Fruit fly (Drosophila melanogaster) whole organism, embryonic: ENCODE measurements around the gene CG13001.

Source experiments
- Adf1 ChIP-seq: fragments of 200-800 bp; sonication (Bioruptor generic); IDR thresholded peaks from 2 replicates; pipeline ENCODE4 v1.3.6; 2022; ENCODE audit warnings: missing biosample characterization, missing genetic modification characterization
- Aef1 ChIP-seq: fragments of 200-800 bp; sonication (Bioruptor generic); IDR thresholded peaks from 3 replicates; pipeline ENCODE4 v1.3.6; 2022; ENCODE audit warnings: missing biosample characterization, missing genetic modification characterization
- Asciz ChIP-seq: fragments of 200-800 bp; sonication (Bioruptor generic); optimal IDR thresholded peaks from 2 replicates; lab custom pipeline; 2017; ENCODE audit warnings: missing biosample characterization, mild to moderate bottlenecking, missing genetic modification characterization, missing genetic modification reagents
- Awh ChIP-seq: fragments of 200-800 bp; sonication (Bioruptor generic); IDR thresholded peaks from 2 replicates; pipeline ENCODE4, ENCODE4 v1.3.6; 2022; ENCODE audit warnings: missing biosample characterization, missing genetic modification characterization
- CG12769 ChIP-seq: fragments of 200-800 bp; sonication (Bioruptor generic); optimal IDR thresholded peaks from 2 replicates; lab custom pipeline; 2019; ENCODE audit warnings: missing biosample characterization, mild to moderate bottlenecking, missing genetic modification characterization, moderate library complexity
- CG13123 ChIP-seq: fragments of 200-800 bp; sonication (Bioruptor generic); optimal IDR thresholded peaks from 2 replicates; lab custom pipeline; 2016; ENCODE audit warnings: missing biosample characterization, missing genetic modification characterization
- CG13287 ChIP-seq: fragments of 200-800 bp; sonication (Bioruptor generic); IDR thresholded peaks from 2 replicates; pipeline ENCODE4 v1.3.6; 2022; ENCODE audit warnings: missing biosample characterization, missing genetic modification characterization; ENCODE audit not compliant: partially characterized antibody
- CG13894 ChIP-seq: fragments of 200-800 bp; sonication (Bioruptor generic); optimal IDR thresholded peaks from 3 replicates; lab custom pipeline; 2018; ENCODE audit warnings: missing biosample characterization, mild to moderate bottlenecking, missing genetic modification characterization, moderate library complexity
- CG15514 ChIP-seq: fragments of 200-800 bp; sonication (Bioruptor generic); optimal IDR thresholded peaks from 3 replicates; lab custom pipeline; 2017; ENCODE audit warnings: missing biosample characterization, missing genetic modification characterization, mild to moderate bottlenecking, moderate library complexity, missing genetic modification reagents
- CG3163 ChIP-seq: fragments of 200-800 bp; sonication (Bioruptor generic); optimal IDR thresholded peaks from 3 replicates; lab custom pipeline; 2016; ENCODE audit warnings: missing biosample characterization, missing genetic modification characterization
- CG32532 ChIP-seq: fragments of 200-800 bp; sonication (Bioruptor generic); IDR thresholded peaks from 2 replicates; pipeline ENCODE4 v1.3.6; 2022; ENCODE audit warnings: missing biosample characterization, missing genetic modification characterization
- CG4360 ChIP-seq: fragments of 200-800 bp; sonication (Bioruptor generic); IDR thresholded peaks from 2 replicates; pipeline ENCODE4 v1.3.6; 2022; ENCODE audit warnings: missing biosample characterization, missing genetic modification characterization
- CG4707 ChIP-seq: fragments of 200-800 bp; sonication (Bioruptor generic); optimal IDR thresholded peaks from 2 replicates; lab custom pipeline; 2018; ENCODE audit warnings: missing biosample characterization, mild to moderate bottlenecking, missing genetic modification characterization, moderate library complexity
- CG6254 ChIP-seq: fragments of 200-800 bp; sonication (Bioruptor generic); optimal IDR thresholded peaks from 3 replicates; lab custom pipeline; 2017; ENCODE audit warnings: mild to moderate bottlenecking, missing biosample characterization, missing genetic modification reagents, missing genetic modification characterization
- CG6654 ChIP-seq: fragments of 200-800 bp; sonication (Bioruptor generic); optimal IDR thresholded peaks from 2 replicates; lab custom pipeline; 2017; ENCODE audit warnings: missing biosample characterization, mild to moderate bottlenecking, missing genetic modification characterization
- CG9932 ChIP-seq: fragments of 200-800 bp; sonication (Bioruptor generic); IDR thresholded peaks from 2 replicates; pipeline ENCODE4 v1.3.6; 2022; ENCODE audit warnings: missing biosample characterization, missing genetic modification characterization
- Deaf1 ChIP-seq: fragments of 200-800 bp; optimal IDR thresholded peaks from 3 replicates; lab custom pipeline; 2019; ENCODE audit warnings: missing biosample characterization, mild to moderate bottlenecking, missing genetic modification characterization, moderate library complexity
- MESR4 ChIP-seq: fragments of 200-800 bp; sonication (Bioruptor generic); optimal IDR thresholded peaks from 2 replicates; lab custom pipeline; 2018; ENCODE audit warnings: missing biosample characterization, mild to moderate bottlenecking, missing genetic modification characterization, moderate library complexity
- Med ChIP-seq: fragments of 200-800 bp; sonication (Bioruptor generic); peaks from one replicate; lab custom pipeline; 2016; ENCODE audit warnings: missing biosample characterization, missing genetic modification characterization, mild to moderate bottlenecking, inconsistent platforms, moderate library complexity
- NFAT ChIP-seq: fragments of 200-800 bp; sonication (Bioruptor generic); IDR thresholded peaks from 2 replicates; pipeline ENCODE4 v1.3.6; 2022; ENCODE audit warnings: missing biosample characterization, missing genetic modification characterization
- Opbp ChIP-seq: fragments of 200-800 bp; sonication (Bioruptor generic); IDR thresholded peaks from 3 replicates; pipeline ENCODE4 v1.3.6; 2022; ENCODE audit warnings: missing biosample characterization, missing genetic modification characterization; ENCODE audit not compliant: partially characterized antibody
- Pdp1 ChIP-seq, 2 experiments: fragments of 200-800 bp; sonication (Bioruptor generic); optimal IDR thresholded peaks; 3 replicates each; lab custom pipeline; 2016; ENCODE audit warnings: missing biosample characterization in 2 of 2, missing genetic modification characterization in 2 of 2, mild to moderate bottlenecking in 1 of 2, moderate library complexity in 1 of 2
- Rfx ChIP-seq: fragments of 200-800 bp; sonication (Bioruptor generic); IDR thresholded peaks from 2 replicates; pipeline ENCODE4 v1.3.6; 2022; ENCODE audit warnings: missing biosample characterization, missing genetic modification characterization
- Spps ChIP-seq: fragments of 200-800 bp; sonication (Bioruptor generic); optimal IDR thresholded peaks from 2 replicates; lab custom pipeline; 2018; ENCODE audit warnings: missing biosample characterization, mild to moderate bottlenecking, missing genetic modification characterization
- Sry-δ ChIP-seq: fragments of 200-800 bp; sonication (Bioruptor generic); optimal IDR thresholded peaks from 2 replicates; lab custom pipeline; 2016; ENCODE audit warnings: missing biosample characterization, missing genetic modification characterization
- Taf1 ChIP-seq: fragments of 200-800 bp; sonication (Bioruptor generic); IDR thresholded peaks from 2 replicates; pipeline ENCODE4 v1.3.6; 2022; ENCODE audit warnings: missing biosample characterization, missing genetic modification characterization
- Trl ChIP-seq, 3 experiments: fragments of >200 bp in 2 of 3; fragments of 200-800 bp in 1 of 3; sonication (Bioruptor generic) in 1 of 3; optimal IDR thresholded peaks; 2 replicates in 1 of 3; 3 replicates in 2 of 3; lab custom pipeline; 2016 to 2017; ENCODE audit warnings: missing biosample characterization in 1 of 3, missing genetic modification characterization in 1 of 3
- abd-A ChIP-seq: fragments of 200-800 bp; sonication (Bioruptor generic); optimal IDR thresholded peaks from 3 replicates; lab custom pipeline; 2019; ENCODE audit warnings: missing biosample characterization, mild to moderate bottlenecking, missing genetic modification characterization, moderate library complexity
- bab2 ChIP-seq: fragments of 200-800 bp; sonication (Bioruptor generic); optimal IDR thresholded peaks from 2 replicates; lab custom pipeline; 2016; ENCODE audit warnings: missing biosample characterization, missing genetic modification characterization
- chinmo ChIP-seq: fragments of 200-800 bp; sonication (Bioruptor generic); IDR thresholded peaks from 4 replicates; pipeline ENCODE4 v1.3.6; 2022; ENCODE audit warnings: missing biosample characterization, missing genetic modification characterization; ENCODE audit not compliant: partially characterized antibody
- grn ChIP-seq: fragments of 200-800 bp; sonication (Bioruptor generic); optimal IDR thresholded peaks from 3 replicates; lab custom pipeline; 2017; ENCODE audit warnings: missing biosample characterization, missing genetic modification characterization
- jing ChIP-seq: fragments of 200-800 bp; sonication (Bioruptor generic); optimal IDR thresholded peaks from 2 replicates; lab custom pipeline; 2018; ENCODE audit warnings: missing biosample characterization, mild to moderate bottlenecking, missing genetic modification characterization
- klu ChIP-seq: fragments of 200-800 bp; sonication (Bioruptor generic); IDR thresholded peaks from 2 replicates; pipeline ENCODE4 v1.3.6; 2022; ENCODE audit warnings: missing biosample characterization, missing genetic modification characterization
- nom ChIP-seq: fragments of 200-800 bp; sonication (Bioruptor generic); optimal IDR thresholded peaks from 2 replicates; lab custom pipeline; 2017; ENCODE audit warnings: missing biosample characterization, missing genetic modification characterization, mild to moderate bottlenecking, moderate library complexity, missing genetic modification reagents
- phol ChIP-seq: fragments of 200-800 bp; sonication (Bioruptor generic); optimal IDR thresholded peaks from 3 replicates; lab custom pipeline; 2018; ENCODE audit warnings: missing biosample characterization, mild to moderate bottlenecking, missing genetic modification characterization, moderate library complexity
- pum ChIP-seq: fragments of 200-800 bp; sonication (Bioruptor generic); optimal IDR thresholded peaks from 2 replicates; lab custom pipeline; 2016; ENCODE audit warnings: missing biosample characterization, missing genetic modification characterization
- row ChIP-seq: fragments of 200-800 bp; sonication (Bioruptor generic); IDR thresholded peaks from 3 replicates; pipeline ENCODE4 v1.3.6; 2022; ENCODE audit warnings: missing biosample characterization, missing genetic modification characterization
- slbo ChIP-seq: fragments of 200-800 bp; sonication (Bioruptor generic); IDR thresholded peaks from 2 replicates; pipeline ENCODE4 v1.3.6; 2022; ENCODE audit warnings: missing biosample characterization, missing genetic modification characterization
- so ChIP-seq: fragments of 200-800 bp; sonication (Bioruptor generic); IDR thresholded peaks from 3 replicates; pipeline ENCODE4 v1.3.6; 2022; ENCODE audit warnings: missing biosample characterization, missing genetic modification characterization
- tio ChIP-seq: fragments of 200-800 bp; sonication (Bioruptor generic); optimal IDR thresholded peaks from 2 replicates; lab custom pipeline; 2017; ENCODE audit warnings: missing biosample characterization, missing genetic modification characterization, inconsistent platforms
- tll ChIP-seq, 2 experiments: fragments of 200-800 bp in 1 of 2; fragments of >200 bp in 1 of 2; sonication (Bioruptor generic) in 1 of 2; optimal IDR thresholded peaks; 2 replicates each; lab custom pipeline; 2017 to 2019; ENCODE audit warnings: missing biosample characterization in 2 of 2, missing genetic modification characterization in 2 of 2, mild to moderate bottlenecking in 1 of 2, moderate library complexity in 1 of 2
- twi ChIP-seq: fragments of 200-800 bp; optimal IDR thresholded peaks from 2 replicates; lab custom pipeline; 2019; ENCODE audit warnings: missing biosample characterization, mild to moderate bottlenecking, missing genetic modification characterization, moderate library complexity
- unc-4 ChIP-seq: fragments of 200-800 bp; sonication (Bioruptor generic); IDR thresholded peaks from 2 replicates; pipeline ENCODE4 v1.3.6; 2022; ENCODE audit warnings: missing biosample characterization, missing genetic modification characterization; ENCODE audit not compliant: partially characterized antibody
- wek ChIP-seq: fragments of 200-800 bp; sonication (Bioruptor generic); optimal IDR thresholded peaks from 3 replicates; lab custom pipeline; 2018; ENCODE audit warnings: missing biosample characterization, mild to moderate bottlenecking, missing genetic modification characterization, moderate library complexity

The CG13001 gene

DNA sequence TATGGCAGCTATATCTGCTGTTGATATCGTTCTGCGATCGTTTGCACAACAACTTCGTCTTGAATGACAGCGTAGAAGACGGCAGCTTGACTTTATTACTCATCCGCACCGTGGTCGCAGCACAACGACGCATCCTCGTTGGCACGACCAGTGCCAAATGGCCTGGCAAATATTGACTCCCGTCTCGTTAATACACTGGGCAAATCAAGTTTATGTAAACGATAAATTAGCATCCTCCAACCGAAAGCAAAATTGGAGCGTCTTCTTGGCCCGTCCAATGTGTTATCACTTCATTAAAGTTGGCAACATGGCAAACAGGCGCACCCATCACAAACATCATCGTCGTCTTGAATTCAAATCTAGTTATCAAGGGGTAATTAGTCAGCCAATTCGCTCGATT, 25.2 kb downstream of the CG13001 start (continued):
- peak; percentile 67 for TF ChIP-seq Med

DNA sequence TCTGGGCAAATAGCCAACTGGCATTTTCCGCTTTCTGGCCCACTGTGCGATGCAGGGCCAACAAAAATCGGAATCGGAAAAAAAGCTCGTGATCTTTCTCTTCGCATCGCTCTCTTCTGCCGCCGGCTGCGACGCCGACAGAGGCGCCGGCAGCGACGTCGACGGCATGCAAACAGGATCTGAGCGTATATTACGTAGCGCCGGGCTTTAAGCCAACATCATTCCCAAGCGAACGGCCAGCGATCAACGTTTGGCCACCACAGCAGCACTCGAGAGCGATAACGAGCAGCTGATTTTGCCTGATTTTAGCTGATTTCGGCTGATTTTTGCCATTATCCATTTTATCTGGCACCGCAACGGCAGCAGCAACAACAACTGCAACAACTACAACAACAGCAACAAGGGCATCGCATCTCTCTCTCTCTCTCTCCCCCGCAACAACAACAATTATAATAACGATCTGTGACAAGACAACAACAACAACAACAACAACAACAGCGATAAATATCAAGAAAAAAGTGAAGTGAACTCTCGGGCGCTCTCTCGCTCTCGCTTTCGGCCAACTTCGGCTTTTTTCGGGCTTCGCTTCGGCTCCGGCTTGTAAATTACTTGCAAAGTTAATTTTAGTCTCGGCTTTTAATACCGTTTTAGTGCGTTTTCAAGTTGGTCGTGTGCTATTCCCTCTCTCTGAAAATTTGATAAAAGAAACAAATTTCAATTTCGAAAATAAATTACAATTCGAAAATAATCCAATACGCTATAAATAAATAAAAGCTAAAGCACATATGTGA, 29.5 kb downstream of the CG13001 start, which contains the start of gene CG4928:
Gene CG4928 (plus strand): TSS at position 216 of the 791 bp plus-strand sequence.
- TF ChIP-seq Rfx (GFP tag; lab: Robert Waterston, UW) (peak; percentile 30; the same call in 1 of the 2 replicates), klu (GFP tag; lab: Robert Waterston, UW) (0 out of 2 replicates have a peak, but pooled peaks have one; percentile 20), Awh (GFP tag; lab: Robert Waterston, UW) (0 out of 2 replicates have a peak, but pooled peaks have one; percentile 19), CG13287 (GFP tag; lab: Robert Waterston, UW) (peak; percentile 11; the same call in 1 of the 2 replicates), bab2 (GFP tag; lab: Kevin White, UChicago) (no peak), nom (peak; percentile 0), Spps (no peak), slbo (peak; percentile 45; the same call in 1 of the 2 replicates), CG6254 (GFP tag; lab: Kevin White, UChicago) (no peak), abd-A (tag; lab: Kevin White, UChicago) (peak; percentile 75), NFAT (GFP tag; lab: Robert Waterston, UW) (no peak), phol (tag; lab: Kevin White, UChicago) (no peak), CG3163 (GFP tag; lab: Kevin White, UChicago) (peak; percentile 14), grn (GFP tag; lab: Kevin White, UChicago) (peak; percentile 45), Trl (optimal IDR thresholded peaks at IDR 0.05; lab: Kevin White, UChicago) (peak; percentile 38 to 73), Trl (GFP tag; optimal IDR thresholded peaks at IDR 0.05; lab: Kevin White, UChicago) (no peak), tio (GFP tag; lab: Kevin White, UChicago) (no peak), CG4707 (peak; percentile 19), so (0 out of 3 replicates have a peak, but pooled peaks have one; percentile 22), Deaf1 (tag; lab: Kevin White, UChicago) (peak; percentile 96), CG32532 (GFP tag; lab: Robert Waterston, UW) (0 out of 2 replicates have a peak, but pooled peaks have one; percentile 19), jing (no peak), twi (tag; lab: Kevin White, UChicago) (no peak), Med (peak; percentile 57), tll (GFP tag; optimal IDR thresholded peaks at IDR 0.05; lab: Kevin White, UChicago) (no peak), CG12769 (tag; lab: Kevin White, UChicago) (peak; percentile 46), CG9932 (GFP tag; lab: Robert Waterston, UW) (0 out of 2 replicates have a peak, but pooled peaks have one; percentile 29), Opbp (GFP tag; lab: Robert Waterston, UW) (no peak), wek (GFP tag; lab: Kevin White, UChicago) (no peak), Sry-δ (GFP tag; lab: Kevin White, UChicago) (no peak), chinmo (GFP tag; lab: Robert Waterston, UW) (peak; percentile 94; the same call in 3 of the 4 replicates), Asciz (no peak), CG15514 (peak; percentile 5), pum (no peak), unc-4 (no peak), CG4360 (GFP tag; lab: Robert Waterston, UW) (peak; percentile 84), MESR4 (GFP tag; lab: Kevin White, UChicago) (no peak), row (GFP tag; lab: Robert Waterston, UW) (0 out of 3 replicates have a peak, but pooled peaks have one; percentile 32), Pdp1 (GFP tag; optimal IDR thresholded peaks at IDR 0.05; lab: Kevin White, UChicago) (peak in 1 of 2 experiments; percentile 18), CG13894 (tag; lab: Kevin White, UChicago) (peak; percentile 46), Aef1 (GFP tag; lab: Robert Waterston, UW) (0 out of 3 replicates have a peak, but pooled peaks have one; percentile 18), CG6654 (GFP tag; lab: Kevin White, UChicago) (no peak), CG13123 (GFP tag; lab: Kevin White, UChicago) (no peak), Adf1 (GFP tag; lab: Robert Waterston, UW) (peak; percentile 89), Taf1 (GFP tag; lab: Robert Waterston, UW) (no peak)
- TF ChIP-seq, all 482 proteins: peak for 25
